Fruit fly (Drosophila melanogaster): ENCODE data around the gene CG31198.

- no peak for TF ChIP-seq CG8478 (optimal IDR thresholded peaks at IDR 0.05)
- TF ChIP-seq CTCF (optimal IDR thresholded peaks at IDR 0.05), result no peak
These were observed at the start of gene CG31198 for dm6 chr3R:21753974-21754373.
